Worm (Caenorhabditis elegans) whole organism, young adult: ENCODE measurements around the gene morc-1.

Experiments used
- akir-1 ChIP-seq: fragments of 200-800 bp; sonication (Bioruptor generic); optimal IDR thresholded peaks from 2 replicates; lab custom pipeline; 2018; ENCODE audit warnings: mild to moderate bottlenecking, missing genetic modification characterization, moderate library complexity, missing compliant biosample characterization
- ama-1 ChIP-seq, 3 experiments: fragments of 150-350 bp in 1 of 3; sonication (generic microtip) in 2 of 3; optimal IDR thresholded peaks; 2 replicates each; lab custom pipeline; 2014 to 2018; ENCODE audit warnings: missing biosample characterization in 2 of 3, missing genetic modification characterization in 2 of 3, missing genetic modification reagents in 2 of 3
- aptf-2 ChIP-seq: fragments of 200-800 bp; sonication (Bioruptor generic); conservative IDR thresholded peaks from 2 replicates; pipeline ENCODE4 v1.3.6; 2022; ENCODE audit warnings: missing genetic modification reagents, missing genetic modification characterization, missing compliant biosample characterization
- aptf-3 ChIP-seq: fragments of 200-800 bp; sonication (Bioruptor generic); IDR thresholded peaks from 2 replicates; pipeline ENCODE4 v1.3.6; 2022; ENCODE audit warnings: missing genetic modification characterization, missing compliant biosample characterization
- die-1 ChIP-seq: sonication (generic microtip); optimal IDR thresholded peaks from 2 replicates; lab custom pipeline; 2016; ENCODE audit warnings: missing genotype, mild to moderate bottlenecking, missing genetic modification characterization, missing compliant biosample characterization
- mcd-1 ChIP-seq: fragments of 200-800 bp; sonication (Bioruptor generic); IDR thresholded peaks from 2 replicates; pipeline ENCODE4 v1.3.6; 2022; ENCODE audit warnings: missing genetic modification reagents, missing genetic modification characterization, missing compliant biosample characterization
- pha-4 ChIP-seq: fragments of 150-350 bp; sonication (generic microtip); optimal IDR thresholded peaks from 2 replicates; lab custom pipeline; 2014; ENCODE audit warnings: missing biosample characterization, missing genetic modification reagents, missing genetic modification characterization
- sea-2 ChIP-seq: fragments of 200-800 bp; sonication (Bioruptor generic); IDR thresholded peaks from 2 replicates; pipeline ENCODE4 v1.3.6; 2022; ENCODE audit warnings: missing genetic modification characterization, missing compliant biosample characterization
- snpc-1.3 ChIP-seq: sonication (generic microtip); optimal IDR thresholded peaks from 2 replicates; lab custom pipeline; 2017; ENCODE audit warnings: missing genetic modification characterization, mild to moderate bottlenecking, missing compliant biosample characterization, antibody characterized with exemption, moderate library complexity, missing genotype, missing genetic modification reagents; ENCODE audit not compliant: insufficient read depth
- tlf-1 ChIP-seq: fragments of 200-800 bp; sonication (Bioruptor generic); optimal IDR thresholded peaks from 2 replicates; lab custom pipeline; 2018; ENCODE audit warnings: mild to moderate bottlenecking, missing genetic modification characterization, missing compliant biosample characterization
- zim-3 ChIP-seq: sonication (generic microtip); optimal IDR thresholded peaks from 2 replicates; lab custom pipeline; 2017; ENCODE audit warnings: mild to moderate bottlenecking, missing genetic modification characterization, moderate library complexity, missing compliant biosample characterization

DNA sequence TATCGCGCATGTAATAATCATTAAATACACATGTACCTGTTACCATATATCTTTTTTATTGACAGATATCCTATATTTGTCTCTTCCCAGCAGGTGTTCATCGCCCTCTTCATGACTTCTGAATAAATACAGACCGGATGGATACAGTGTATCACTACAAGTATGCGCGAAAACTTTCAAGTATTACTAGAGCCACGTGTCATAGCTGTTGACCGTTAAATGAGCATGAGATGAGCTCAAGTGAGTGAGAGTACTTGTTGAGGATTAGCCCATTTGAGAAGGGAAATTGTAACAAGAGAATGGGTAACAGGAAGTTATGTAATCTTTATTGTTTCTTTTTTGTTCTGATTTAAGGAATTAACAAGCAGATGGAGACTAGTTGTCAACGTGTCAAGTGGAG, 38.4 kb upstream of the morc-1 start:
- no peak for TF ChIP-seq die-1 (tag; lab: Kevin White, UChicago)
- TF ChIP-seq sea-2 (GFP tag; lab: Robert Waterston, UW), result no peak
- no peak for TF ChIP-seq snpc-1.3 (tag; lab: Kevin White, UChicago)
- TF ChIP-seq pha-4 (tag; lab: Kevin White, UChicago), result no peak
- no peak for TF ChIP-seq tlf-1
- no peak for TF ChIP-seq akir-1 (GFP tag; lab: Kevin White, UChicago)
- TF ChIP-seq aptf-2 (GFP tag; lab: Robert Waterston, UW), result no peak
- TF ChIP-seq zim-3, result no peak
- no peak for TF ChIP-seq ama-1 (optimal IDR thresholded peaks at IDR 0.05; lab: Kevin White, UChicago)
- no peak for TF ChIP-seq ama-1 (GFP tag; optimal IDR thresholded peaks at IDR 0.05; lab: Kevin White, UChicago)
- no peak for TF ChIP-seq aptf-3
- TF ChIP-seq mcd-1 (GFP tag; lab: Robert Waterston, UW), result no peak
